Fruit fly (Drosophila melanogaster) whole organism, embryonic: Measurements from ENCODE around the gene drpr.
A peak's percentile ranks its signal among the peaks of the same experiment; 100 is the strongest.

Experiments
- ATbp ChIP-seq: fragments of 200-800 bp; sonication (Bioruptor generic); optimal IDR thresholded peaks from 2 replicates; lab custom pipeline; 2017; ENCODE audit warnings: missing biosample characterization, mild to moderate bottlenecking, missing genetic modification characterization, missing genetic modification reagents
- Ada2b ChIP-seq: fragments of 200-800 bp; sonication (Bioruptor generic); IDR thresholded peaks from 2 replicates; pipeline ENCODE4 v1.3.6; 2022; ENCODE audit warnings: missing biosample characterization, missing genetic modification characterization
- Aef1 ChIP-seq: fragments of 200-800 bp; sonication (Bioruptor generic); IDR thresholded peaks from 3 replicates; pipeline ENCODE4 v1.3.6; 2022; ENCODE audit warnings: missing biosample characterization, missing genetic modification characterization
- Atf3 ChIP-seq: fragments of 200-800 bp; sonication (Bioruptor generic); optimal IDR thresholded peaks from 3 replicates; lab custom pipeline; 2016; ENCODE audit warnings: missing biosample characterization, missing genetic modification characterization
- BEAF-32 ChIP-seq: fragments of 200-800 bp; sonication (Bioruptor generic); optimal IDR thresholded peaks from 3 replicates; lab custom pipeline; 2017; ENCODE audit warnings: missing biosample characterization, missing genetic modification characterization, mild to moderate bottlenecking, moderate library complexity, missing genetic modification reagents
- CG10321 ChIP-seq: fragments of 200-800 bp; sonication (Bioruptor generic); IDR thresholded peaks from 2 replicates; pipeline ENCODE4 v1.3.6; 2022; ENCODE audit warnings: missing biosample characterization, missing genetic modification characterization
- CG10366 ChIP-seq: fragments of 200-800 bp; sonication (Bioruptor generic); IDR thresholded peaks from 2 replicates; pipeline ENCODE4 v1.3.6; 2022; ENCODE audit warnings: missing biosample characterization, missing genetic modification characterization
- CG10431 ChIP-seq: fragments of 200-800 bp; sonication (Bioruptor generic); optimal IDR thresholded peaks from 3 replicates; lab custom pipeline; 2018; ENCODE audit warnings: missing biosample characterization, mild to moderate bottlenecking, missing genetic modification characterization
- CG12219 ChIP-seq: fragments of 200-800 bp; sonication (Bioruptor generic); optimal IDR thresholded peaks from 3 replicates; lab custom pipeline; 2018; ENCODE audit warnings: missing biosample characterization, mild to moderate bottlenecking, missing genetic modification characterization
- CG12299 ChIP-seq: fragments of 200-800 bp; sonication (Bioruptor generic); optimal IDR thresholded peaks from 2 replicates; lab custom pipeline; 2018; ENCODE audit warnings: missing biosample characterization, mild to moderate bottlenecking, missing genetic modification characterization
- CG12391 ChIP-seq: fragments of 200-800 bp; sonication (Bioruptor generic); optimal IDR thresholded peaks from 3 replicates; lab custom pipeline; 2018; ENCODE audit warnings: missing biosample characterization, mild to moderate bottlenecking, missing genetic modification characterization, moderate library complexity
- CG14441 ChIP-seq: fragments of 200-800 bp; sonication (Bioruptor generic); IDR thresholded peaks from 2 replicates; pipeline ENCODE4 v1.3.6; 2022; ENCODE audit warnings: missing biosample characterization, missing genetic modification characterization
- CG14667 ChIP-seq: fragments of 200-800 bp; sonication (Bioruptor generic); IDR thresholded peaks from 2 replicates; pipeline ENCODE4 v1.3.6; 2022; ENCODE audit warnings: missing biosample characterization, missing genetic modification characterization
- CG15696 ChIP-seq: fragments of 200-800 bp; sonication (Bioruptor generic); optimal IDR thresholded peaks from 2 replicates; lab custom pipeline; 2019; ENCODE audit warnings: missing biosample characterization, mild to moderate bottlenecking, missing genetic modification characterization, moderate library complexity
- CG1602 ChIP-seq: fragments of 200-800 bp; sonication (Bioruptor generic); optimal IDR thresholded peaks from 3 replicates; lab custom pipeline; 2016; ENCODE audit warnings: missing biosample characterization, missing genetic modification characterization
- CG1603 ChIP-seq: fragments of 200-800 bp; sonication (Bioruptor generic); optimal IDR thresholded peaks from 2 replicates; lab custom pipeline; 2019; ENCODE audit warnings: missing biosample characterization, mild to moderate bottlenecking, missing genetic modification characterization, moderate library complexity
- CG17568 ChIP-seq: fragments of 200-800 bp; sonication (Bioruptor generic); optimal IDR thresholded peaks from 2 replicates; lab custom pipeline; 2018; ENCODE audit warnings: missing biosample characterization, mild to moderate bottlenecking, missing genetic modification characterization, moderate library complexity
- CG31224 ChIP-seq: fragments of 200-800 bp; sonication (Bioruptor generic); IDR thresholded peaks from 2 replicates; pipeline ENCODE4 v1.3.6; 2022; ENCODE audit warnings: missing biosample characterization, missing genetic modification characterization
- CG3847 ChIP-seq: fragments of 200-800 bp; sonication (Bioruptor generic); IDR thresholded peaks from 2 replicates; pipeline ENCODE4 v1.3.6; 2022; ENCODE audit warnings: missing biosample characterization, missing genetic modification characterization
- CG4617 ChIP-seq: fragments of 200-800 bp; sonication (Bioruptor generic); optimal IDR thresholded peaks from 3 replicates; lab custom pipeline; 2016; ENCODE audit warnings: missing biosample characterization, missing genetic modification characterization, borderline replicate concordance
- CG6689 ChIP-seq: fragments of 200-800 bp; sonication (Bioruptor generic); IDR thresholded peaks from 2 replicates; pipeline ENCODE4 v1.3.6; 2022; ENCODE audit warnings: missing biosample characterization, missing genetic modification characterization
- CG7357 ChIP-seq: fragments of 200-800 bp; sonication (Bioruptor generic); IDR thresholded peaks from 3 replicates; pipeline ENCODE4 v1.3.6; 2022; ENCODE audit warnings: missing biosample characterization, missing genetic modification characterization
- CG8924 ChIP-seq: fragments of 200-800 bp; optimal IDR thresholded peaks from 3 replicates; lab custom pipeline; 2019; ENCODE audit warnings: missing biosample characterization, mild to moderate bottlenecking, missing genetic modification characterization, moderate library complexity
- CG9817 ChIP-seq: fragments of 200-800 bp; sonication (Bioruptor generic); optimal IDR thresholded peaks from 2 replicates; lab custom pipeline; 2018; ENCODE audit warnings: missing biosample characterization, mild to moderate bottlenecking, missing genetic modification characterization, moderate library complexity
- Gug ChIP-seq: fragments of 200-800 bp; sonication (Bioruptor generic); IDR thresholded peaks from 4 replicates; pipeline ENCODE4 v1.3.6; 2022; ENCODE audit warnings: missing biosample characterization, missing genetic modification characterization
- H2.0 ChIP-seq: fragments of 200-800 bp; sonication (Bioruptor generic); IDR thresholded peaks from 2 replicates; pipeline ENCODE4 v1.3.6; 2022; ENCODE audit warnings: missing biosample characterization, missing genetic modification characterization
- Hand ChIP-seq: fragments of 200-800 bp; sonication (Bioruptor generic); optimal IDR thresholded peaks from 2 replicates; lab custom pipeline; 2017; ENCODE audit warnings: mild to moderate bottlenecking, missing biosample characterization, missing genetic modification reagents, missing genetic modification characterization
- Hr51 ChIP-seq, 2 experiments: fragments of 200-800 bp; sonication (Bioruptor generic); optimal IDR thresholded peaks; 2 replicates in 1 of 2; 3 replicates in 1 of 2; lab custom pipeline; 2016 to 2018; ENCODE audit warnings: missing biosample characterization in 2 of 2, missing genetic modification characterization in 2 of 2, mild to moderate bottlenecking in 1 of 2, moderate library complexity in 1 of 2
- Jarid2 ChIP-seq: fragments of 200-800 bp; sonication (Bioruptor generic); optimal IDR thresholded peaks from 3 replicates; lab custom pipeline; 2017; ENCODE audit warnings: mild to moderate bottlenecking, missing biosample characterization, missing genetic modification reagents, missing genetic modification characterization
- Med ChIP-seq: fragments of 200-800 bp; sonication (Bioruptor generic); peaks from one replicate; lab custom pipeline; 2016; ENCODE audit warnings: missing biosample characterization, missing genetic modification characterization, mild to moderate bottlenecking, inconsistent platforms, moderate library complexity
- Oli ChIP-seq: fragments of 200-800 bp; sonication (Bioruptor generic); optimal IDR thresholded peaks from 2 replicates; lab custom pipeline; 2018; ENCODE audit warnings: missing biosample characterization, mild to moderate bottlenecking, missing genetic modification characterization, moderate library complexity
- Pdp1 ChIP-seq, 2 experiments: fragments of 200-800 bp; sonication (Bioruptor generic); optimal IDR thresholded peaks; 3 replicates each; lab custom pipeline; 2016; ENCODE audit warnings: missing biosample characterization in 2 of 2, missing genetic modification characterization in 2 of 2, mild to moderate bottlenecking in 1 of 2, moderate library complexity in 1 of 2
- Ptx1 ChIP-seq: fragments of 200-800 bp; sonication (Bioruptor generic); IDR thresholded peaks from 2 replicates; pipeline ENCODE4 v1.3.6; 2022; ENCODE audit warnings: missing biosample characterization, missing genetic modification characterization
- Sin3A ChIP-seq: fragments of >200 bp; optimal IDR thresholded peaks from 2 replicates; lab custom pipeline; 2018
- Xbp1 ChIP-seq: fragments of 200-800 bp; sonication (Bioruptor generic); optimal IDR thresholded peaks from 3 replicates; lab custom pipeline; 2016; ENCODE audit warnings: missing biosample characterization, mild to moderate bottlenecking, missing genetic modification characterization
- az2 ChIP-seq: fragments of 200-800 bp; sonication (Bioruptor generic); optimal IDR thresholded peaks from 3 replicates; lab custom pipeline; 2016; ENCODE audit warnings: missing biosample characterization, missing genetic modification characterization
- chif ChIP-seq, 2 experiments: fragments of 200-800 bp; sonication (Bioruptor generic); optimal IDR thresholded peaks; 3 replicates each; lab custom pipeline; 2016; ENCODE audit warnings: missing biosample characterization in 2 of 2, missing genetic modification characterization in 2 of 2
- ci ChIP-seq: fragments of 200-800 bp; sonication (Bioruptor generic); IDR thresholded peaks from 3 replicates; pipeline ENCODE4 v1.3.6; 2022; ENCODE audit warnings: missing biosample characterization, missing genetic modification characterization
- danr ChIP-seq: fragments of 200-800 bp; sonication (Bioruptor generic); IDR thresholded peaks from 2 replicates; pipeline ENCODE4 v1.3.6; 2022; ENCODE audit warnings: missing biosample characterization, missing genetic modification characterization
- dmrt11E ChIP-seq: fragments of 200-800 bp; sonication (Bioruptor generic); optimal IDR thresholded peaks from 3 replicates; lab custom pipeline; 2018; ENCODE audit warnings: missing biosample characterization, mild to moderate bottlenecking, missing genetic modification characterization, moderate library complexity
- dpn ChIP-seq, 2 experiments: fragments of 200-800 bp; sonication (Bioruptor generic); optimal IDR thresholded peaks; 3 replicates each; lab custom pipeline; 2016; ENCODE audit warnings: missing biosample characterization in 2 of 2, missing genetic modification characterization in 2 of 2
- gem ChIP-seq: fragments of 200-800 bp; sonication (Bioruptor generic); optimal IDR thresholded peaks from 2 replicates; lab custom pipeline; 2019; ENCODE audit warnings: missing biosample characterization, mild to moderate bottlenecking, missing genetic modification characterization, moderate library complexity
- ind ChIP-seq: fragments of 200-800 bp; sonication (Bioruptor generic); optimal IDR thresholded peaks from 3 replicates; lab custom pipeline; 2016; ENCODE audit warnings: missing biosample characterization, missing genetic modification characterization
- jing ChIP-seq: fragments of 200-800 bp; sonication (Bioruptor generic); optimal IDR thresholded peaks from 2 replicates; lab custom pipeline; 2018; ENCODE audit warnings: missing biosample characterization, mild to moderate bottlenecking, missing genetic modification characterization
- pita ChIP-seq: fragments of 200-800 bp; sonication (Bioruptor generic); optimal IDR thresholded peaks from 2 replicates; lab custom pipeline; 2017; ENCODE audit warnings: missing biosample characterization, mild to moderate bottlenecking, missing genetic modification characterization
- prd ChIP-seq, 3 experiments: fragments of >200 bp in 2 of 3; fragments of 200-800 bp in 1 of 3; sonication (Bioruptor generic) in 1 of 3; optimal IDR thresholded peaks in 2 of 3; IDR thresholded peaks in 1 of 3; 2 replicates in 2 of 3; 3 replicates in 1 of 3; pipeline versions ENCODE4 v1.3.6 to Lab custom; 2017 to 2022; ENCODE audit warnings: missing biosample characterization in 1 of 3, missing genetic modification characterization in 1 of 3
- sob ChIP-seq: fragments of 200-800 bp; sonication (Bioruptor generic); IDR thresholded peaks from 2 replicates; pipeline ENCODE4 v1.3.6; 2022; ENCODE audit warnings: missing biosample characterization, missing genetic modification characterization
- tio ChIP-seq: fragments of 200-800 bp; sonication (Bioruptor generic); optimal IDR thresholded peaks from 2 replicates; lab custom pipeline; 2017; ENCODE audit warnings: missing biosample characterization, missing genetic modification characterization, inconsistent platforms
- zfh1 ChIP-seq: fragments of 200-800 bp; sonication (Bioruptor generic); IDR thresholded peaks from 3 replicates; pipeline ENCODE4 v1.3.6; 2022; ENCODE audit warnings: missing biosample characterization, missing genetic modification characterization

The drpr gene

DNA sequence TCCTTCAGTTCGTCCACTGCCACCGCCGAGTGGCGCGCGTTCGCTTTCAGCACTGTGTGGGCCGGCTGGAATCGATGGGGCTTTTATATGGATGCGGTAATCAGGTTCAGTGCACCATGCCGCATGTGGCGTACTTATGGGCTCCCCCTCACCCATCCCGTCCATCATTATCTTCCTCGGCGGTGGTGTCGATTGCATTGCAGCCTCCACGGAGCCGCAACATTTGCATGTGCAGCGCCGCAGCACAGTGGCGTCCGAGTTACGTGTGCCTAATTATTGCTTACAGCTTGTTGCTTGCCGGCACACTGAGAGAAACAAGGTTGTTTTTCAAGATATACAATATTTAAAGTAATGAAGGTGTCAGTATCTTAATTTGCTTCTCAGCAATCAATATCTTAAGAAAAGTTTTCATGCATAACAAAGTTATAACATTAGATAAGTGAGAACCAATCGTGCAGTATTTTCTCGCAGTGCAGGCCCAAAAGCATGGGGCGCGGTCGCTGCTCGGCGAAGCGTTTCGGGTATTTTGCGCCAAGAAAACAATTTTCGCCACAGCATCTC, 28.5 kb downstream of the drpr start, which contains the start of gene CG13931 (continued):
- TF ChIP-seq CG15696 (tag; lab: Kevin White, UChicago) = peak; percentile 22
- 0 out of 2 replicates have a peak, but pooled peaks have one; percentile 31 for TF ChIP-seq CG14441 (GFP tag; lab: Robert Waterston, UW)
- peak in 1 of 2 experiments; percentile 17 for TF ChIP-seq Hr51 (GFP tag; optimal IDR thresholded peaks at IDR 0.05; lab: Kevin White, UChicago)
- TF ChIP-seq CG12219 (GFP tag; lab: Kevin White, UChicago) = peak; percentile 10
- TF ChIP-seq ci (GFP tag; lab: Robert Waterston, UW) = peak; percentile 55; the same call in 2 of the 3 replicates
- peak; percentile 49 for TF ChIP-seq CG6689 (GFP tag; lab: Robert Waterston, UW)
- peak; percentile 41; the same call in 1 of the 2 replicates for TF ChIP-seq Ptx1 (GFP tag; lab: Robert Waterston, UW)
- no peak for TF ChIP-seq jing (GFP tag; lab: Kevin White, UChicago)
- peak; percentile 3 for TF ChIP-seq CG8924 (tag; lab: Kevin White, UChicago)
- TF ChIP-seq CG3847 = no peak
- TF ChIP-seq Ada2b (GFP tag; lab: Robert Waterston, UW) = peak; percentile 41; the same call in 1 of the 2 replicates
- peak; percentile 13; the same call in 1 of the 2 replicates for TF ChIP-seq danr
- no peak for TF ChIP-seq Hand (GFP tag; lab: Kevin White, UChicago)
- TF ChIP-seq BEAF-32 (GFP tag; lab: Kevin White, UChicago) = no peak
- TF ChIP-seq ind (GFP tag; lab: Kevin White, UChicago) = peak; percentile 12
- TF ChIP-seq az2 = peak; percentile 12
- peak; percentile 22; the same call in 1 of the 2 replicates for TF ChIP-seq sob (GFP tag; lab: Robert Waterston, UW)
- TF ChIP-seq Pdp1 (GFP tag; optimal IDR thresholded peaks at IDR 0.05; lab: Kevin White, UChicago) = peak in 1 of 2 experiments; percentile 17
- 0 out of 2 replicates have a peak, but pooled peaks have one; percentile 29 for TF ChIP-seq CG14667 (GFP tag; lab: Robert Waterston, UW)
- peak; percentile 61 for TF ChIP-seq gem (tag; lab: Kevin White, UChicago)
- peak; percentile 13 for TF ChIP-seq CG1602 (GFP tag; lab: Kevin White, UChicago)
- peak; percentile 21; the same call in 1 of the 2 replicates for TF ChIP-seq H2.0 (GFP tag; lab: Robert Waterston, UW)
- TF ChIP-seq dpn (GFP tag; optimal IDR thresholded peaks at IDR 0.05; lab: Kevin White, UChicago) = peak in 1 of 2 experiments; percentile 4
- TF ChIP-seq CG4617 = no peak
- peak; percentile 56 for TF ChIP-seq dmrt11E
- peak; percentile 53 for TF ChIP-seq Xbp1 (GFP tag; lab: Kevin White, UChicago)
- peak; percentile 40 to 41 for TF ChIP-seq chif (GFP tag; optimal IDR thresholded peaks at IDR 0.05; lab: Kevin White, UChicago)
- TF ChIP-seq Atf3 (GFP tag; lab: Kevin White, UChicago) = no peak
- peak; percentile 45; the same call in 1 of the 3 replicates for TF ChIP-seq Aef1
- peak; percentile 1 for TF ChIP-seq ATbp
- TF ChIP-seq CG17568 (GFP tag; lab: Kevin White, UChicago) = no peak
- peak; percentile 73 for TF ChIP-seq CG1603 (tag; lab: Kevin White, UChicago)
- TF ChIP-seq CG31224 (GFP tag; lab: Robert Waterston, UW) = no peak
- TF ChIP-seq Jarid2 (GFP tag; lab: Kevin White, UChicago) = no peak
- TF ChIP-seq CG9817 (tag; lab: Kevin White, UChicago) = no peak
- TF ChIP-seq prd (optimal IDR thresholded peaks at IDR 0.05; lab: Kevin White, UChicago) = no peak
- peak; percentile 76 for TF ChIP-seq prd (GFP tag; IDR thresholded peaks at IDR 0.05; lab: Robert Waterston, UW)
- 0 out of 3 replicates have a peak, but pooled peaks have one; percentile 16 for TF ChIP-seq CG7357 (GFP tag; lab: Robert Waterston, UW)
- no peak for TF ChIP-seq CG12299 (tag; lab: Kevin White, UChicago)
- no peak for TF ChIP-seq Sin3A
- peak; percentile 20; the same call in 1 of the 4 replicates for TF ChIP-seq Gug
- no peak for TF ChIP-seq CG10431 (GFP tag; lab: Kevin White, UChicago)
- no peak for TF ChIP-seq pita
- TF ChIP-seq Med (GFP tag; lab: Kevin White, UChicago) = peak; percentile 77
- TF ChIP-seq tio = peak; percentile 32
- TF ChIP-seq CG10321 (GFP tag; lab: Robert Waterston, UW) = no peak
- TF ChIP-seq CG12391 (tag; lab: Kevin White, UChicago) = peak; percentile 30
- no peak for TF ChIP-seq CG10366 (GFP tag; lab: Robert Waterston, UW)
- peak; percentile 53; the same call in 1 of the 3 replicates for TF ChIP-seq zfh1
- TF ChIP-seq Oli (tag; lab: Kevin White, UChicago) = peak; percentile 43
